Worm (Caenorhabditis elegans) whole organism, early embryonic: ENCODE measurements around the gene Y39B6A.29.

Source experiments
- aly-1 ChIP-seq: sonication (generic microtip); optimal IDR thresholded peaks from 2 replicates; lab custom pipeline; 2016; ENCODE audit warnings: missing genetic modification characterization, missing compliant biosample characterization
- ama-1 ChIP-seq: fragments of 150-350 bp; optimal IDR thresholded peaks from 2 replicates; lab custom pipeline; 2014
- sea-1 ChIP-seq: fragments of 200-800 bp; sonication (Bioruptor generic); conservative IDR thresholded peaks from 2 replicates; pipeline ENCODE4 v1.3.6; 2022; ENCODE audit warnings: missing genetic modification characterization, missing compliant biosample characterization

DNA sequence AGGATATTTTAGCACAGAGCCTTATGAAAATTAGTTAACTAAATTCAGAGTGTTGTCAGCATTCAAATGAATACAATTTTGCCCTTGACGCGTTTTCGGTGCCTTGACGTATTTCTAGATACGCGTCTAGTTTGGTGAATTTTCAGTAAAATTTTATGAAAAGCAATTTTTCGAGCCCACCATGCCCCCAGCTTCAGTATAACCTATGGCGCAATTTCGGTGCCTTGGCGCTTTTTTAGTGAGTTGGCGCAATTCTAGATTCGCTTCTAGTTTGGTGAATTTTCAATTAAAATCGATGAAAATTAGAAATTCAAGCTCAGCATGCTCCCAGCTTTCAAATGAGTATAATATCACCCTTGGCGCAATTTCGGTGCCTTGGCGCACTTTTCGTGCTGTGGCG, 11.4 kb downstream of the Y39B6A.29 start:
- TF ChIP-seq ama-1 (no peak), aly-1 (tag; lab: Kevin White, UChicago) (no peak), sea-1 (GFP tag; lab: Robert Waterston, UW) (no peak)
